Worm (Caenorhabditis elegans) whole organism, midembryonic: ENCODE results near the gene cyp-13A11.

ENCODE experiments used
- T22C8.4 ChIP-seq: fragments of 200-800 bp; sonication (Bioruptor generic); IDR thresholded peaks from 2 replicates; pipeline ENCODE4 v1.3.6; 2022; ENCODE audit warnings: missing genetic modification characterization, missing compliant biosample characterization
- cog-1 ChIP-seq: sonication (generic microtip); optimal IDR thresholded peaks from 2 replicates; lab custom pipeline; 2016; ENCODE audit warnings: missing genetic modification characterization, missing compliant biosample characterization
- flt-1 ChIP-seq: fragments of 200-800 bp; sonication (Bioruptor generic); IDR thresholded peaks from 2 replicates; pipeline ENCODE4 v1.3.6; 2022; ENCODE audit warnings: missing genetic modification characterization, missing compliant biosample characterization
- klf-2 ChIP-seq: fragments of 200-800 bp; sonication (Bioruptor generic); conservative IDR thresholded peaks from 2 replicates; pipeline ENCODE4 v1.3.6; 2022; ENCODE audit warnings: missing genetic modification reagents, missing genetic modification characterization, missing compliant biosample characterization
- med-1 ChIP-seq: sonication (generic microtip); optimal IDR thresholded peaks from 2 replicates; lab custom pipeline; 2017; ENCODE audit warnings: missing genetic modification characterization, mild to moderate bottlenecking, missing compliant biosample characterization, antibody characterized with exemption, missing genetic modification reagents; ENCODE audit not compliant: insufficient read depth
- ref-1 ChIP-seq: fragments of 200-800 bp; sonication (Bioruptor generic); conservative IDR thresholded peaks from 2 replicates; pipeline ENCODE4 v1.3.6; 2022; ENCODE audit warnings: missing genetic modification reagents, missing genetic modification characterization, missing compliant biosample characterization
- tab-1 ChIP-seq: fragments of 200-800 bp; sonication (Bioruptor generic); IDR thresholded peaks from 2 replicates; pipeline ENCODE4 v1.3.6; 2022; ENCODE audit warnings: missing genetic modification characterization, missing compliant biosample characterization
- ztf-23 ChIP-seq: fragments of 200-800 bp; sonication (Bioruptor generic); IDR thresholded peaks from 2 replicates; pipeline ENCODE4 v1.3.6; 2022; ENCODE audit warnings: missing genetic modification reagents, missing genetic modification characterization, missing compliant biosample characterization
- ztf-29 ChIP-seq: fragments of 200-800 bp; sonication (Bioruptor generic); IDR thresholded peaks from 2 replicates; pipeline ENCODE4 v1.3.6; 2022; ENCODE audit warnings: missing genetic modification reagents, missing genetic modification characterization, missing compliant biosample characterization

- TF ChIP-seq cog-1 (tag; lab: Kevin White, UChicago) (no peak), med-1 (no peak), ref-1 (GFP tag; lab: Robert Waterston, UW) (no peak), ztf-29 (GFP tag; lab: Robert Waterston, UW) (no peak), ztf-23 (GFP tag; lab: Robert Waterston, UW) (no peak), klf-2 (GFP tag; lab: Robert Waterston, UW) (no peak), flt-1 (GFP tag; lab: Robert Waterston, UW) (0 out of 2 replicates have a peak, but pooled peaks have one; percentile 17), tab-1 (GFP tag; lab: Robert Waterston, UW) (no peak; the same call in 1 of the 2 replicates), T22C8.4 (no peak)
Observed at ce11 chrIII:13071432-13072259, 50.8 kb downstream of the cyp-13A11 start.
